Worm (Caenorhabditis elegans): Measurements from ENCODE around the gene CC8.3.

CC8.3 gene

ce11 chrIV:3628896-3629641 is 13.0 kb downstream of the CC8.3 start:
- TF ChIP-seq him-1 (tag; optimal IDR thresholded peaks at IDR 0.05) (no peak), dao-5 (tag; optimal IDR thresholded peaks at IDR 0.05) (no peak), W03F9.2 (tag; optimal IDR thresholded peaks at IDR 0.05) (no peak)

ce11 chrIV:3626447-3626846 is 15.6 kb downstream of the CC8.3 start:
- no peak for TF ChIP-seq him-1 (tag; optimal IDR thresholded peaks at IDR 0.05)
- no peak for TF ChIP-seq dao-5 (tag; optimal IDR thresholded peaks at IDR 0.05)
- no peak for TF ChIP-seq W03F9.2 (tag; optimal IDR thresholded peaks at IDR 0.05)

- no peak for TF ChIP-seq him-1 (tag; optimal IDR thresholded peaks at IDR 0.05)
- TF ChIP-seq dao-5 (tag; optimal IDR thresholded peaks at IDR 0.05): no peak
- no peak for TF ChIP-seq W03F9.2 (tag; optimal IDR thresholded peaks at IDR 0.05)
Measured at ce11 chrIV:3624597-3624996, 17.5 kb downstream of the CC8.3 start, which contains the start of the genes cha-1 and unc-17. TSS of gene cha-1 (minus strand) at chrIV:3624697. TSS of gene unc-17 (minus strand) at chrIV:3624699.

DNA sequence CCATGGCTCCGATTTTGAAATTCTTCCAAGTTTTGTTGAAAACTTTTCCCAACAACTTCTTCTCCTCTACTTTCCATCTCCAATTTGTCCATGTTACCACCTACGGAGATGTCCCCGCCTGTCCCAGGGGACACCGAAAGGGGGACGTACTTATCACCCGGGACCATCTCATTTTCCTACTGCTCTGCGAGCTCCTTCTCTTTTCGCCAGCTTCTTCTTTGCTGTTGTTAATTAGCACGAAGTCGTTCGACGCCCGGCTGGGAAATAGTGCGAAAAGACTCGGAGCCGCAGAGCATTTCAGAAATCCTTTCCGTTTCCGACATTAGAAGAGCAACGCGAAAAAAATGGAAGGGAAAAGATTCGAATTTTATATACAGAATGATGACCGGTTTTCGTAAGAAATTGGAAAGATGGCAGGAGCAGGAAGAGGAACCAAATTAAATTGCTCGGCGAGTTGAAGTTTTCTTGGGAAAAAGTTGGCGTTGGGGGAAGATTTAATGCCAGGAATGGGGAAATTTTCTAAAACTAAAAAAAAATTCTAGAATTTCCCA is 20.2 kb downstream of the CC8.3 start:
- TF ChIP-seq him-1 (tag; optimal IDR thresholded peaks at IDR 0.05) (no peak), dao-5 (tag; optimal IDR thresholded peaks at IDR 0.05) (no peak), W03F9.2 (tag; optimal IDR thresholded peaks at IDR 0.05) (no peak)

ce11 chrIV:3618719-3619118 is 23.4 kb downstream of the CC8.3 start:
- TF ChIP-seq W03F9.2 (tag; optimal IDR thresholded peaks at IDR 0.05) (no peak), dao-5 (tag; optimal IDR thresholded peaks at IDR 0.05) (no peak), him-1 (tag; optimal IDR thresholded peaks at IDR 0.05) (no peak)

- TF ChIP-seq dao-5 (tag; optimal IDR thresholded peaks at IDR 0.05): no peak
- no peak for TF ChIP-seq W03F9.2 (tag; optimal IDR thresholded peaks at IDR 0.05)
- TF ChIP-seq him-1 (tag; optimal IDR thresholded peaks at IDR 0.05): no peak
Measured at ce11 chrIV:3613022-3613605, 29.0 kb downstream of the CC8.3 start, which contains the start of gene ltah-1.2. TSS of gene ltah-1.2 (minus strand) at chrIV:3613072.

DNA sequence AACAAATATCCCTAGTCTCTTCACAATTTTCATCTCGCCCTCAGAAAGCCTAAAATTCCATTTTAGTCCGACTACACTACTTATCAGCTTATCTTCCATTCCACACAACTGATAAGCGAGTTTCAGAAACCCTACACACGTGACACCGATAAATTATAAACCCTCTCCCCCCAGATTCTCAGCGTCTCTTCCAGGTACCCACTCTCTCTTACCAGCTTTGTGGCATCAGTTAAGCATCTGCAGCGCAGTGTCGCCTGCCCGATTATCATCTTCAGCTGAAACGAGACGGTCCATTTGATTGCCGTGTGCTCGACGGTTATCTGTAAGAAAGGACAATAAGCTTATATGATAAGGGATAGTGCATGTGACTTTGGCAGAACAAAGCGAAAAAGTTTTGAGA is 30.2 kb downstream of the CC8.3 start:
- TF ChIP-seq dao-5 (tag; optimal IDR thresholded peaks at IDR 0.05) (no peak), him-1 (tag; optimal IDR thresholded peaks at IDR 0.05) (no peak), W03F9.2 (tag; optimal IDR thresholded peaks at IDR 0.05) (no peak)

ce11 chrIV:3610987-3611386 is 31.1 kb downstream of the CC8.3 start:
- no peak for TF ChIP-seq dao-5 (tag; optimal IDR thresholded peaks at IDR 0.05)
- no peak for TF ChIP-seq W03F9.2 (tag; optimal IDR thresholded peaks at IDR 0.05)
- no peak for TF ChIP-seq him-1 (tag; optimal IDR thresholded peaks at IDR 0.05)

ce11 chrIV:3608547-3609222 is 33.4 kb downstream of the CC8.3 start:
- TF ChIP-seq him-1 (tag; optimal IDR thresholded peaks at IDR 0.05) (no peak), W03F9.2 (tag; optimal IDR thresholded peaks at IDR 0.05) (no peak), dao-5 (tag; optimal IDR thresholded peaks at IDR 0.05) (no peak)

DNA sequence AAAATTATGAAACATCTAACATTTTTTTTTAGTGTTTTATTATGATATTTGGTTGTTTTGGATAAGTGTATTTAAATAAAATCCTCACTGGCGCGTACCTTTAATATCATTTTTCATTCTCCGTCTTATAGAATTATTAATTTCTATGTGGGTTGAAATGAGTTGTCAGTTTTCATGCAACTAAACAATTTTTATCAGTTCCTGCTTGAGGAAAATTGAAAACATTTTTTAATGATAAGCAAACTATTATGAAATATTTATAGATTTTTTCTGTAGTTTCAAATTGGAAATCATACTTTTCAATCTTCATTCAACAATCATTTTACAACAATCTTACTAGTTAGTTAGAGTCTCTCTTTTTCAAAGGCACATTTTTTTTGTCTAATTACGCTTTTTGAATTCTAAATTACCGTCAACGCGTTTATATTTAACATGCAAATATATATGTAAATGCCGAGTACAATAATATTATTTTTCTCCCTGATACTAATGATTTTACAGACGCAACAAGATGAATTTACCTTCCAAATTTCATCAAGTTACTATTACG is 35.7 kb downstream of the CC8.3 start, which contains the start of the genes Y37E11B.10 and kgb-2:
Gene Y37E11B.10, minus strand, starts transcription at position 182 of the 550 bp plus-strand sequence.
Gene kgb-2, plus strand, starts transcription at position 500 of the 550 bp plus-strand sequence.
- TF ChIP-seq dao-5 (tag; optimal IDR thresholded peaks at IDR 0.05): no peak
- TF ChIP-seq W03F9.2 (tag; optimal IDR thresholded peaks at IDR 0.05): no peak
- no peak for TF ChIP-seq him-1 (tag; optimal IDR thresholded peaks at IDR 0.05)

- TF ChIP-seq him-1 (tag; optimal IDR thresholded peaks at IDR 0.05): no peak
- no peak for TF ChIP-seq dao-5 (tag; optimal IDR thresholded peaks at IDR 0.05)
- no peak for TF ChIP-seq W03F9.2 (tag; optimal IDR thresholded peaks at IDR 0.05)
Measured at ce11 chrIV:3604104-3604503, 38.0 kb downstream of the CC8.3 start.

DNA sequence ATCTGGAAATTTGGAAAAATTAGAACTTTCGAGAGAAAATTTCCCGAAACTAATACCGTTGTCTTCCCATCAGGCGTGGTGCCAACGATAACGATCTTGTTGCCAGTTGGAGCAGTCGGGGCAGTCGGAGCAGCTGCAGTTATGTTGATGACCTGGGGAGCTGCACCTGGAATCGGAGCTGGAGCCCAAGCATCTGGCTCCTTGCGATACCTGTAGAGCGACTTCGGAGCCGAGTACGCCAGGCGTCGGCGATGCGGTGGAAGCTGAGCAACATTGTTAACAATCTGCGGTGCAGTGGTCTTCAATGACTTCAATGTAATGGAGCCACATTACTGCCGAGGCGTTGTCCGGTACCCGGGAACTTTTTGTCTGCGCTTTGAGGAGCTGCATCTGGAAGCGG is 40.2 kb downstream of the CC8.3 start:
- TF ChIP-seq W03F9.2 (tag; optimal IDR thresholded peaks at IDR 0.05) (no peak), dao-5 (tag; optimal IDR thresholded peaks at IDR 0.05) (no peak), him-1 (tag; optimal IDR thresholded peaks at IDR 0.05) (no peak)

DNA sequence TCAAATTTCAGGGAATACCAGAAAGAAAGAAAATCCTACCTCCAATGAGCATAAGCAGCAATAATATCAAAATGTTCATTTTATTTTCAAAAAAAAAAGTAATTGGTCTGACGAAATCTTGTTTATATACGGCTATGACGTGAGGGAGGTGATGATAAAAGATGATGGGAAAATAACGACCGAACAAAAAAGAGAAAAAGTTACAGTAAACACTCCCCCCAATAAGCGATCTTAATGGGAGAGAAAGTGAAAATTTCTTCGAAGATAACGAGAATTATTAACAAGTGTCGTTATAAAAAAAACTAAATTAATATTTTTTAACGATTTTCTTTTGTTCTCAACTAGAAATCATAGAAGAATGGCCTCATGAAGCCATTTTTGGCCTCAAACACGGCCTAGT is 42.1 kb downstream of the CC8.3 start, which contains the start of gene Y37E11B.7:
Gene Y37E11B.7, minus strand, starts transcription at position 207 of the 400 bp plus-strand sequence.
- TF ChIP-seq him-1 (tag; optimal IDR thresholded peaks at IDR 0.05) (no peak), W03F9.2 (tag; optimal IDR thresholded peaks at IDR 0.05) (no peak), dao-5 (tag; optimal IDR thresholded peaks at IDR 0.05) (no peak)
